Fruit fly (Drosophila melanogaster): ENCODE results near the gene Tob.

The Tob gene

DNA sequence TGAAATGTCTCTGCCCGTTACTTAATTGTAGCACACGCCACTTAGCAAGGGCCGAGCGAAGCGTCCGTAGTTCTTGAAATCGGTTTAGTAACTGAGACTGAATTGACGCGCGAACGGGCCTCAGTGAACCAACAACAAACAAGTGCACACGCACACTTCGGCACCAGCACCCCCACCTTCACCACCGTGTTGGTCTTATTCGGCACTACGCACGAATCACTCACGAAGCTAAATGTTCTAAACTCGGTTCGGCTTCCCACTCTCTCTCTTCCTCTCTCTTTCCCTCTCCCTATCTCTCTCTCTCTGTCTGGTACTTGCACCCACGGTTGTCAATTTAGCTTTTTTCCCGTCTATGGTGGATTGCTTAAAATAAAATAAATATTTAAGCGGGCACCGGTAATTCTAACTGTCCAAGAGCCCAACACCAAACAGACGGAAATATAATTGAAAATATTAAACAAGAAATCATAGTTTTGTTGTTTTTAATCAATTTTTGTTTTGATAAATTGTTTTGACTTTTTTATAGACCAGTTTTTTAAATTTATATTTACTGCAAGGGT lies at the start of gene Tob:
Tob (minus strand) TSS at position 65 of the 560 bp plus-strand sequence.
- peak; percentile 73 for TF ChIP-seq CG17801 (GFP tag; optimal IDR thresholded peaks at IDR 0.05; ENCODE audit: partially characterized antibody)

dm6 chrX:16140603-16141002 lies 49.3 kb upstream of the Tob start:
- no peak for TF ChIP-seq CG17801 (GFP tag; optimal IDR thresholded peaks at IDR 0.05; ENCODE audit: partially characterized antibody)

- TF ChIP-seq CG17801 (GFP tag; optimal IDR thresholded peaks at IDR 0.05; ENCODE audit: partially characterized antibody): no peak
These were observed 47.7 kb upstream of the Tob start for dm6 chrX:16139030-16139429.

DNA sequence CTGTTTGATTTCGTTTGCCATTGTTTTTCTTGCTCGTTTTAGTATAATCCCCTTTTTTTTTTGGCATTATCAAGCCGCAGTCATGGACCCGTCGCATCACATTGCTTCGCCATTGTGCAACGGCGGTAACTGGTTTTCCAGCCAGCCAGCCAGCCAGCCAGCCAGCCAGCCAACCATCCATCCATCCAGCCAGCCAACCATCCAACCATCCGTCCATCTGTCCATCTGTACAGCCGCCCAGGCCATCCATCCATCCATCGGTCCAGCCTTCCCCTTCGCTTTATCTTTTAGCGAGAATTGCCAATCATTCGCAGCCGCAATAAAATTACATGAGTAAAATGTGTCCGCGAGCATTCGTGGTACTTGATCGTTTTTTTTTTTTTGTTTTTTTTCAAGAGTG lies 44.6 kb upstream of the Tob start:
- TF ChIP-seq CG17801 (GFP tag; optimal IDR thresholded peaks at IDR 0.05; ENCODE audit: partially characterized antibody): no peak

DNA sequence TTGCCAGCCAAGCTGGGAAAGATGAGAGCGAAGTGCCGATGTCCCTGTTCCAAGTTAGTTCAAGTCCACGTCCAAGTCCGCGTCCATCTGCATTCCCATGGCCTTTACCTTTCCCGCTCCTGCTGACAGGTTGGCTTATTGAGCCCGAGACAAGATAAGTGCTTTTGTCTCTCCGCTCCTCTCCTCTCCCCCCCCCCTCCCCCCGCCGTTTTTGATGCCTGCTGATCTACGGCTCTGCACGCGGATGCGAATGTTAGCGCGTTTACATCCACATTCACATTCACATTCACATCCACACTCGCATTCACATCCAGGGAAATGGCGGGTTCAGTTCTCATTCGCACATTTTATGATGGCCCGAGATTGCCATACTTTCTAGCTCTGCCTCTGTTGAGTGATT lies 44.1 kb upstream of the Tob start:
- TF ChIP-seq CG17801 (GFP tag; optimal IDR thresholded peaks at IDR 0.05; ENCODE audit: partially characterized antibody): no peak

DNA sequence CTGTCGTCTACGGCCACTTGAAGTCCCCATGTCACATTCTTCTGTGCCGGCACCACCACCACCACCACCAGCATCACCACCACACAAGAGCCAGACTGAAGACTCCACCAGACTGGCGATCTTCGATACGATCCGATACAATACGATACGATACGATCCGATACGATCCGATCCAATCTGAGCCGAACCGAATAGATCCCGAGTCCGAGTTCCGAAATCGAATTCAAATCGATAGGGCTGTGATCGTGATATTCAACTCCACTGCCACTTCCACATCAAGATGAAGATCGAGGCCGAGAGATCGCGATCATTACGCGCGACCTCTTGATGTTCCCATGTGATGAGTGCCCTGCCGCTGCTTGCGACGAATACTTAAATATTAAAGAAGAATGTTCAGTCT lies 32.9 kb upstream of the Tob start:
- no peak for TF ChIP-seq CG17801 (GFP tag; optimal IDR thresholded peaks at IDR 0.05; ENCODE audit: partially characterized antibody)

DNA sequence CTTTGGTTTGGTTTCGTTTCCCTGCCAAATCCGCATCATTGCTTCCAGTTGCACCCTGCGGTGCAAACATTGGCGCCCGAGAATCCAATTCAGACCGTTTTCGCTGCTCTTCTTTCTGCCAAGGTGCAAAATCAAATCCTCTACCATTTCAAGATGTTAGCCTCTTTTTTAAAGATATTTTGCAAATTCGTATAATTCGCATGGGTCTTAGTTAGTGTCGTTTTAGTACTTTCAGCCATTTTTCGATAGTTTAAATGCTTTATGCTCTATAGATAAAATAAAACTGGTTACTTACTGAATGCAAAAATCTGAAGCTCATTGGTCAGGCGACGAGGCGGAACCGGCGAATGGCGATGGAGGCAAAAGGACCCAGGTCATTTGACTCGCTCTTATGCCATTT lies 20.4 kb upstream of the Tob start:
- TF ChIP-seq CG17801 (GFP tag; optimal IDR thresholded peaks at IDR 0.05; ENCODE audit: partially characterized antibody): no peak

dm6 chrX:16105715-16106114 lies 14.4 kb upstream of the Tob start:
- TF ChIP-seq CG17801 (GFP tag; optimal IDR thresholded peaks at IDR 0.05; ENCODE audit: partially characterized antibody): no peak

- TF ChIP-seq CG17801 (GFP tag; optimal IDR thresholded peaks at IDR 0.05; ENCODE audit: partially characterized antibody): peak; percentile 83
These were observed 13.6 kb upstream of the Tob start, which contains the start of the genes CG42353 and CG42354 for dm6 chrX:16104738-16105426. CG42353 (minus strand) TSS chrX:16104946. CG42354 (minus strand) TSS chrX:16104946.

DNA sequence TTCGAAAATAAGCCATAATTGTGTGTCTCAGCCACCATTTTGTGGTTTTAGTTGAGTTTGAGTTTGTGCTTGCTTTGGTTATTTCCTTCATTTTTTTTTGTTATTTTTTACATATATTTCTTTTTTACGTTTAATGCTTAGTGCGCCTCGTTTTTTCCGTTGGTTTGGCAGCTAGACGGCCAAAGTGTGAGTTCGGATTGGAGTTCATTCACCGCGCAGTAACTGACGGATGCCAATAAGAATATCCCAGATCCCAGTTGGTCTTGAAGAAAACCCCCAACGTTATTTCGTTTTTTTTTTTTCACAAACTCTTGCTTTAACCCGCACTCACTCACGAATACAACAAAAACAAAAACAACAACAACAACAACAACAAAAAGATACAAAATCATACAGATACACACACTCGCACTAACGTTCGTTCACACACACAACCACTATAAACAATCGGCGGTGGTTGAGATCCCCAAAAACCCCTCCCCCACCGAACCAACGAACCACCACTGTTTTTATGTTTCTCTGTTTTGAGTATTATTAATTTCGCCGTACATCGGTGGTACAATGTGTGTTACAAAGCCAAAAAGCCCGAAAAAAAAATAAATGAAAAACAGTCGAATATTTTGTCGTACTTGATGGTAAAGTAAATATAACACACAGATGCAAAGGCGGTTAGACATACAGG lies 12.9 kb upstream of the Tob start:
- no peak for TF ChIP-seq CG17801 (GFP tag; optimal IDR thresholded peaks at IDR 0.05; ENCODE audit: partially characterized antibody)

DNA sequence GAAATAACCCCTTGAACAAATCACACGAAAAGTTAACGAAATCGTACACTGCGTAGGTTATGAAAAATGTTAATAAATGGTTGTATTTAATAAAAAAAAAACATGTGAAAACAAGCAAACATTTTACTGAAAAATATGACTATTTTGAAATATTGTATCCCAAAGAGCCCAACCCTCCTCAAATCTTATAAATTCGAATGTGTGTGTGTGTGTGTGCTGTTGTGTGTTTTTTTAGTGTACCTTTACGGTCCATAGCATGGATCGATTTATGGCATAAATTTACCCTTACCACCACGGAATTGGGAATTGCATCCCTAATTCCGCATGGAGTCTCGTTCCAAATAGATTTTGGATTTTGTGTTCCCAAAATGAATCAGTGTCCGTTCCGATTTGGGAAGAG lies 12.2 kb upstream of the Tob start:
- TF ChIP-seq CG17801 (GFP tag; optimal IDR thresholded peaks at IDR 0.05; ENCODE audit: partially characterized antibody): no peak

dm6 chrX:16102338-16103218 lies 11.3 kb upstream of the Tob start:
- no peak for TF ChIP-seq CG17801 (GFP tag; optimal IDR thresholded peaks at IDR 0.05; ENCODE audit: partially characterized antibody)

DNA sequence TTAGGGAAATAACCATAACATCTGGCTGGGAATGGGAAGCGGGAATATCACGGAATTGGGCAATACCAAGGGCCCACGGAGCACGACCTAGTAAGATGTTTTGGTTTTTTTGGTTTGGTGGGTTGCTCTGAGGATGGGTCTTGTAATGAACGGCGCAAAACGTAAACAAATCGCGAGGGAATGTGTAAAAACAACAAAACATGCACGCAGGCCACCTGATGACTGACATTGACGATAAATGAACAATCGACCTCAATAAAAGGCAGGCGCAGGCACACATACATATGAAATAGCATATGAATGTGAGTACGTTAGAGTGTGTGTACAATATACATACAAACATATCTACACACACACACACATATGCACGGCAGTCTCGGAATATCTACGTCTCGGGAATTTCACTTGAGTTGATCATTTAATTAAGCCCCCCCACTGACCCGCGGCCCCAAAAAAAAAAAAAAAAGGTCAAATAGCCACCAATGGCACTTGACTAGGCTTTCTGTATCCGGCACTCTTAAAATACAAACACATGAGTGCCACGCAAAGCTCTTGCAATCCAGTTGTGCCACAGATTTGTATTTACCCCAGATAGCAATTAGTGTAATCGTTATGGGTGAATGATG lies 9.5 kb upstream of the Tob start:
- no peak for TF ChIP-seq CG17801 (GFP tag; optimal IDR thresholded peaks at IDR 0.05; ENCODE audit: partially characterized antibody)

DNA sequence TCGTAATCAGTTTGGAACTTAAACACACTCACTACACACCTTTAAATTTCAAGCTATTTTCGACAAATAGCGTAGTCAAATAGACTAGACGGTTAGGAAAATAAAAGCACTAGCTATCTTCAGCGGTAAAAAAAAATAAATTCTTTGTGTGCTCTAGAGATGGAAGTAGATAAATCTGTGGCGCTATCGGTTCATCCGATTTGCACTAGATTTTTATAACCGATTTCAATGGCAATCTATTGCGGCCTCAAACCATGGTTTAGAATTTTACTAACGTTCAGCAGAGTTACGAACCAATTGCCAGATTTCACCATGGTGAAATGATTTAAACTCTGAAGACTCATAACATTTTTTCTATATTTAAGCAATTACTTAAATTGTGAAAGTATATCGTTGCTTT lies 5.2 kb upstream of the Tob start:
- TF ChIP-seq CG17801 (GFP tag; optimal IDR thresholded peaks at IDR 0.05; ENCODE audit: partially characterized antibody): no peak

All from ovary, adult (tissue).